Fruit fly (Drosophila melanogaster) whole organism, embryonic: ENCODE measurements around the gene CG5861.

ENCODE experiments used
- Ada2b ChIP-seq: fragments of 200-800 bp; sonication (Bioruptor generic); IDR thresholded peaks from 2 replicates; pipeline ENCODE4 v1.3.6; 2022; ENCODE audit warnings: missing biosample characterization, missing genetic modification characterization
- Antp ChIP-seq: fragments of 200-800 bp; sonication (Bioruptor generic); optimal IDR thresholded peaks from 3 replicates; lab custom pipeline; 2016; ENCODE audit warnings: missing biosample characterization, missing genetic modification characterization
- CG10431 ChIP-seq: fragments of 200-800 bp; sonication (Bioruptor generic); optimal IDR thresholded peaks from 3 replicates; lab custom pipeline; 2018; ENCODE audit warnings: missing biosample characterization, mild to moderate bottlenecking, missing genetic modification characterization
- CG12942 ChIP-seq: fragments of 200-800 bp; sonication (Bioruptor generic); optimal IDR thresholded peaks from 3 replicates; lab custom pipeline; 2016; ENCODE audit warnings: missing biosample characterization, missing genetic modification characterization
- CG13123 ChIP-seq: fragments of 200-800 bp; sonication (Bioruptor generic); optimal IDR thresholded peaks from 2 replicates; lab custom pipeline; 2016; ENCODE audit warnings: missing biosample characterization, missing genetic modification characterization
- CG14667 ChIP-seq: fragments of 200-800 bp; sonication (Bioruptor generic); IDR thresholded peaks from 2 replicates; pipeline ENCODE4 v1.3.6; 2022; ENCODE audit warnings: missing biosample characterization, missing genetic modification characterization
- CG15269 ChIP-seq: fragments of 200-800 bp; sonication (Bioruptor generic); optimal IDR thresholded peaks from 2 replicates; lab custom pipeline; 2018; ENCODE audit warnings: missing biosample characterization, mild to moderate bottlenecking, missing genetic modification characterization, moderate library complexity
- CG15514 ChIP-seq: fragments of 200-800 bp; sonication (Bioruptor generic); optimal IDR thresholded peaks from 3 replicates; lab custom pipeline; 2017; ENCODE audit warnings: missing biosample characterization, missing genetic modification characterization, mild to moderate bottlenecking, moderate library complexity, missing genetic modification reagents
- CG18262 ChIP-seq: fragments of 200-800 bp; optimal IDR thresholded peaks from 3 replicates; lab custom pipeline; 2019; ENCODE audit warnings: missing biosample characterization, mild to moderate bottlenecking, missing genetic modification characterization, moderate library complexity
- CG3407 ChIP-seq: fragments of 200-800 bp; sonication (Bioruptor generic); optimal IDR thresholded peaks from 2 replicates; lab custom pipeline; 2018; ENCODE audit warnings: missing biosample characterization, mild to moderate bottlenecking, missing genetic modification characterization
- CG34422 ChIP-seq: fragments of 200-800 bp; sonication (Bioruptor generic); IDR thresholded peaks from 3 replicates; pipeline ENCODE4 v1.3.6; 2022; ENCODE audit warnings: missing biosample characterization, missing genetic modification characterization
- CG4424 ChIP-seq: fragments of 200-800 bp; sonication (Bioruptor generic); optimal IDR thresholded peaks from 3 replicates; lab custom pipeline; 2016; ENCODE audit warnings: missing biosample characterization, missing genetic modification characterization
- CG6175 ChIP-seq: fragments of 200-800 bp; sonication (Bioruptor generic); IDR thresholded peaks from 3 replicates; pipeline ENCODE4 v1.3.6; 2022; ENCODE audit warnings: missing biosample characterization, missing genetic modification characterization
- CG6765 ChIP-seq: fragments of 200-800 bp; sonication (Bioruptor generic); optimal IDR thresholded peaks from 3 replicates; lab custom pipeline; 2017; ENCODE audit warnings: missing biosample characterization, mild to moderate bottlenecking, missing genetic modification characterization
- Chrac-16 ChIP-seq: fragments of 200-800 bp; sonication (Bioruptor generic); optimal IDR thresholded peaks from 3 replicates; lab custom pipeline; 2016; ENCODE audit warnings: missing biosample characterization, missing genetic modification characterization
- CrebB ChIP-seq: fragments of 200-800 bp; sonication (Bioruptor generic); optimal IDR thresholded peaks from 3 replicates; lab custom pipeline; 2018; ENCODE audit warnings: missing biosample characterization, mild to moderate bottlenecking, missing genetic modification characterization
- E2f2 ChIP-seq: fragments of 200-800 bp; sonication (Bioruptor generic); IDR thresholded peaks from 2 replicates; pipeline ENCODE4 v1.3.6; 2022; ENCODE audit warnings: missing biosample characterization, missing genetic modification characterization
- Fer2 ChIP-seq: fragments of 200-800 bp; sonication (Bioruptor generic); optimal IDR thresholded peaks from 2 replicates; lab custom pipeline; 2018; ENCODE audit warnings: missing biosample characterization, mild to moderate bottlenecking, missing genetic modification characterization, moderate library complexity
- Gug ChIP-seq: fragments of 200-800 bp; sonication (Bioruptor generic); IDR thresholded peaks from 4 replicates; pipeline ENCODE4 v1.3.6; 2022; ENCODE audit warnings: missing biosample characterization, missing genetic modification characterization
- Hr78 ChIP-seq, 2 experiments: fragments of 200-800 bp in 1 of 2; fragments of >200 bp in 1 of 2; sonication (Bioruptor generic) in 1 of 2; optimal IDR thresholded peaks; 2 replicates each; lab custom pipeline; 2017 to 2019; ENCODE audit warnings: missing biosample characterization in 2 of 2, missing genetic modification characterization in 2 of 2, mild to moderate bottlenecking in 1 of 2, moderate library complexity in 1 of 2
- Med ChIP-seq: fragments of 200-800 bp; sonication (Bioruptor generic); peaks from one replicate; lab custom pipeline; 2016; ENCODE audit warnings: missing biosample characterization, missing genetic modification characterization, mild to moderate bottlenecking, inconsistent platforms, moderate library complexity
- NC2α ChIP-seq: fragments of 200-800 bp; sonication (Bioruptor generic); optimal IDR thresholded peaks from 2 replicates; lab custom pipeline; 2016; ENCODE audit warnings: missing biosample characterization, missing genetic modification characterization
- Neu2 ChIP-seq: fragments of 200-800 bp; sonication (Bioruptor generic); optimal IDR thresholded peaks from 3 replicates; lab custom pipeline; 2016; ENCODE audit warnings: missing biosample characterization, missing genetic modification characterization, borderline replicate concordance
- PHDP ChIP-seq: fragments of 200-800 bp; sonication (Bioruptor generic); optimal IDR thresholded peaks from 3 replicates; lab custom pipeline; 2018; ENCODE audit warnings: missing biosample characterization, mild to moderate bottlenecking, missing genetic modification characterization, moderate library complexity
- Sin3A ChIP-seq: fragments of >200 bp; optimal IDR thresholded peaks from 2 replicates; lab custom pipeline; 2018
- TFAM ChIP-seq: fragments of 200-800 bp; sonication (Bioruptor generic); optimal IDR thresholded peaks from 2 replicates; lab custom pipeline; 2017; ENCODE audit warnings: missing biosample characterization, missing genetic modification characterization, inconsistent platforms
- ash1 ChIP-seq: fragments of 200-800 bp; sonication (Bioruptor generic); optimal IDR thresholded peaks from 2 replicates; lab custom pipeline; 2018; ENCODE audit warnings: missing biosample characterization, mild to moderate bottlenecking, missing genetic modification characterization
- cg ChIP-seq: fragments of 200-800 bp; sonication (Bioruptor generic); optimal IDR thresholded peaks from 3 replicates; lab custom pipeline; 2019; ENCODE audit warnings: missing biosample characterization, mild to moderate bottlenecking, missing genetic modification characterization, moderate library complexity
- crp ChIP-seq, 2 experiments: fragments of 200-800 bp; sonication (Bioruptor generic); optimal IDR thresholded peaks; 2 replicates in 1 of 2; 3 replicates in 1 of 2; lab custom pipeline; 2017; ENCODE audit warnings: missing biosample characterization in 2 of 2, missing genetic modification characterization in 2 of 2, mild to moderate bottlenecking in 1 of 2, moderate library complexity in 1 of 2
- da ChIP-seq: fragments of 200-800 bp; sonication (Bioruptor generic); optimal IDR thresholded peaks from 2 replicates; lab custom pipeline; 2016; ENCODE audit warnings: missing biosample characterization, missing genetic modification characterization
- dpn ChIP-seq, 2 experiments: fragments of 200-800 bp; sonication (Bioruptor generic); optimal IDR thresholded peaks; 3 replicates each; lab custom pipeline; 2016; ENCODE audit warnings: missing biosample characterization in 2 of 2, missing genetic modification characterization in 2 of 2
- emc ChIP-seq: fragments of 200-800 bp; sonication (Bioruptor generic); optimal IDR thresholded peaks from 2 replicates; lab custom pipeline; 2016; ENCODE audit warnings: missing biosample characterization, missing genetic modification characterization
- eve ChIP-seq, 2 experiments: fragments of >200 bp; optimal IDR thresholded peaks; 2 replicates each; lab custom pipeline; 2017; ENCODE audit warnings: missing biosample characterization in 2 of 2, missing genetic modification characterization in 2 of 2
- exex ChIP-seq: fragments of 200-800 bp; sonication (Bioruptor generic); optimal IDR thresholded peaks from 4 replicates; lab custom pipeline; 2018; ENCODE audit warnings: missing biosample characterization, mild to moderate bottlenecking, missing genetic modification characterization, moderate library complexity
- hbn ChIP-seq: fragments of 200-800 bp; sonication (Bioruptor generic); IDR thresholded peaks from 2 replicates; pipeline ENCODE4 v1.3.6; 2022; ENCODE audit warnings: missing biosample characterization, missing genetic modification characterization; ENCODE audit not compliant: partially characterized antibody
- mld ChIP-seq: fragments of 200-800 bp; sonication (Bioruptor generic); IDR thresholded peaks from 3 replicates; pipeline ENCODE4 v1.3.6; 2022; ENCODE audit warnings: missing biosample characterization, missing genetic modification characterization; ENCODE audit not compliant: partially characterized antibody
- org-1 ChIP-seq: fragments of 200-800 bp; sonication (Bioruptor generic); optimal IDR thresholded peaks from 2 replicates; lab custom pipeline; 2017; ENCODE audit warnings: missing biosample characterization, missing genetic modification characterization
- pan ChIP-seq, 4 experiments: fragments of >200 bp in 3 of 4; fragments of 200-800 bp in 1 of 4; sonication (Bioruptor generic) in 1 of 4; optimal IDR thresholded peaks in 3 of 4; IDR thresholded peaks in 1 of 4; 2 replicates each; pipeline versions ENCODE4 v1.3.6 to Lab custom; 2017 to 2022; ENCODE audit warnings: missing biosample characterization in 2 of 4, missing genetic modification characterization in 2 of 4, mixed read lengths in 1 of 4
- pb ChIP-seq: fragments of 200-800 bp; sonication (Bioruptor generic); optimal IDR thresholded peaks from 3 replicates; lab custom pipeline; 2016; ENCODE audit warnings: missing biosample characterization, missing genetic modification characterization
- phol ChIP-seq: fragments of 200-800 bp; sonication (Bioruptor generic); optimal IDR thresholded peaks from 3 replicates; lab custom pipeline; 2018; ENCODE audit warnings: missing biosample characterization, mild to moderate bottlenecking, missing genetic modification characterization, moderate library complexity
- pita ChIP-seq: fragments of 200-800 bp; sonication (Bioruptor generic); optimal IDR thresholded peaks from 2 replicates; lab custom pipeline; 2017; ENCODE audit warnings: missing biosample characterization, mild to moderate bottlenecking, missing genetic modification characterization
- pnt ChIP-seq: fragments of 200-800 bp; sonication (Bioruptor generic); optimal IDR thresholded peaks from 3 replicates; lab custom pipeline; 2016; ENCODE audit warnings: missing biosample characterization, missing genetic modification characterization
- sc ChIP-seq, 3 experiments: fragments of >200 bp in 2 of 3; fragments of 200-800 bp in 1 of 3; sonication (Bioruptor generic) in 1 of 3; optimal IDR thresholded peaks; 2 replicates in 2 of 3; 3 replicates in 1 of 3; lab custom pipeline; 2017; ENCODE audit warnings: mild to moderate bottlenecking in 1 of 3, missing biosample characterization in 1 of 3, missing genetic modification characterization in 1 of 3, missing genetic modification reagents in 1 of 3
- slbo ChIP-seq: fragments of 200-800 bp; sonication (Bioruptor generic); IDR thresholded peaks from 2 replicates; pipeline ENCODE4 v1.3.6; 2022; ENCODE audit warnings: missing biosample characterization, missing genetic modification characterization
- sna ChIP-seq: fragments of 200-800 bp; sonication (Bioruptor generic); IDR thresholded peaks from 2 replicates; pipeline ENCODE4 v1.3.6; 2022; ENCODE audit warnings: missing biosample characterization, missing genetic modification characterization; ENCODE audit not compliant: partially characterized antibody
- sr ChIP-seq: fragments of 200-800 bp; sonication (Bioruptor generic); IDR thresholded peaks from 3 replicates; pipeline ENCODE4 v1.3.6; 2022; ENCODE audit warnings: missing biosample characterization, missing genetic modification characterization
- tna ChIP-seq: fragments of 200-800 bp; sonication (Bioruptor generic); IDR thresholded peaks from 2 replicates; pipeline ENCODE4 v1.3.6; 2022; ENCODE audit warnings: missing biosample characterization, missing genetic modification characterization; ENCODE audit not compliant: partially characterized antibody
- wor ChIP-seq: fragments of 200-800 bp; sonication (Bioruptor generic); IDR thresholded peaks from 2 replicates; pipeline ENCODE4 v1.3.6; 2022; ENCODE audit warnings: missing biosample characterization, missing genetic modification characterization

The CG5861 gene

dm6 chr2L:16285692-16286359 lies 21.3 kb downstream of the CG5861 start (continued):
- TF ChIP-seq PHDP (tag; lab: Kevin White, UChicago) (peak; percentile 92), CG34422 (GFP tag; lab: Robert Waterston, UW) (no peak), exex (tag; lab: Kevin White, UChicago) (peak; percentile 39), Med (GFP tag; lab: Kevin White, UChicago) (peak; percentile 98), mld (no peak), Hr78 (GFP tag; optimal IDR thresholded peaks at IDR 0.05; lab: Kevin White, UChicago) (no peak), pan (optimal IDR thresholded peaks at IDR 0.05; lab: Kevin White, UChicago) (no peak), pan (GFP tag; optimal IDR thresholded peaks at IDR 0.05 in 1 of 2, IDR thresholded peaks at IDR 0.05 in 1 of 2) (no peak), Fer2 (tag; lab: Kevin White, UChicago) (peak; percentile 58), CG6175 (GFP tag; lab: Robert Waterston, UW) (no peak), Chrac-16 (GFP tag; lab: Kevin White, UChicago) (peak; percentile 84), NC2α (GFP tag; lab: Kevin White, UChicago) (peak; percentile 47), slbo (no peak), pnt (GFP tag; lab: Kevin White, UChicago) (peak; percentile 87), da (peak; percentile 38), ash1 (GFP tag; lab: Kevin White, UChicago) (peak; percentile 21), dpn (GFP tag; optimal IDR thresholded peaks at IDR 0.05; lab: Kevin White, UChicago) (peak; percentile 80 to 86), sc (optimal IDR thresholded peaks at IDR 0.05; lab: Kevin White, UChicago) (no peak), sc (GFP tag; optimal IDR thresholded peaks at IDR 0.05; lab: Kevin White, UChicago) (peak; percentile 66), TFAM (GFP tag; lab: Kevin White, UChicago) (peak; percentile 63), Gug (GFP tag; lab: Robert Waterston, UW) (peak; percentile 84), CG6765 (GFP tag; lab: Kevin White, UChicago) (peak; percentile 15), tna (GFP tag; lab: Robert Waterston, UW) (no peak), sna (no peak), Neu2 (GFP tag; lab: Kevin White, UChicago) (peak; percentile 63), CG10431 (GFP tag; lab: Kevin White, UChicago) (peak; percentile 65), CG13123 (GFP tag; lab: Kevin White, UChicago) (peak; percentile 73), wor (GFP tag; lab: Robert Waterston, UW) (no peak), crp (GFP tag; optimal IDR thresholded peaks at IDR 0.05; lab: Kevin White, UChicago) (peak; percentile 65 to 92), CrebB (tag; lab: Kevin White, UChicago) (peak; percentile 73), pb (GFP tag; lab: Kevin White, UChicago) (peak; percentile 70), pita (GFP tag; lab: Kevin White, UChicago) (no peak), CG15269 (tag; lab: Kevin White, UChicago) (peak; percentile 91), Ada2b (no peak), eve (GFP tag; optimal IDR thresholded peaks at IDR 0.05; lab: Kevin White, UChicago) (peak in 1 of 2 experiments; percentile 23), Sin3A (lab: Kevin White, UChicago) (no peak), hbn (GFP tag; lab: Robert Waterston, UW) (no peak), E2f2 (GFP tag; lab: Robert Waterston, UW) (no peak), phol (tag; lab: Kevin White, UChicago) (peak; percentile 92), CG12942 (GFP tag; lab: Kevin White, UChicago) (peak; percentile 81), sr (GFP tag; lab: Robert Waterston, UW) (no peak), CG3407 (GFP tag; lab: Kevin White, UChicago) (peak; percentile 59), CG14667 (GFP tag; lab: Robert Waterston, UW) (no peak), CG4424 (GFP tag; lab: Kevin White, UChicago) (peak; percentile 83), Antp (peak; percentile 83), org-1 (GFP tag; lab: Kevin White, UChicago) (peak; percentile 69), CG18262 (tag; lab: Kevin White, UChicago) (peak; percentile 86), cg (no peak), CG15514 (GFP tag; lab: Kevin White, UChicago) (peak; percentile 70), emc (peak; percentile 73)
